Fruit fly (Drosophila melanogaster): Measurements from ENCODE around the gene CG3337.

The CG3337 gene

DNA sequence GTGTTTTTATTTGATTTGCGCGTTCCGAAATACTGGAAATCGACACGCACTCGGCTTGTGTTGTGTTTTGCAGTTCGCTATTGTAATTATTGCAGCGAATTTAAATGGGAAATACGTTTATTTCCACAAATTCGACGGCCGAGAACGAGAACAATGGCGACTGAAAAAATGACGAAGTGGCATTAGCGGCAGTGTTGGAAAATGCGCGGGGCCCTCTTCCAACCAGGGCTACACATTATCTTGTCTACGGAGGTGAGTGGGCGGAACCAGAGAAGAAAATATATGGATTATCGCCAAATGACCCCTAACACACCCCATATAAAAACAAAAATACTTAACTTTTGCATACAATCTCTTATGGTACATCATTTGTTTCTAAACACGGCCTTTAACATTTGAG, 45.5 kb upstream of the CG3337 start, which contains the start of gene Rab1 (continued):
- peak; percentile 59 for TF ChIP-seq esn (GFP tag; optimal IDR thresholded peaks at IDR 0.05)
- TF ChIP-seq Eip78C (GFP tag): peak; percentile 83
- peak; percentile 44 for TF ChIP-seq cyc (GFP tag; optimal IDR thresholded peaks at IDR 0.05)
- no peak for TF ChIP-seq Smox (GFP tag; optimal IDR thresholded peaks at IDR 0.05)
- TF ChIP-seq CG1621 (tag; optimal IDR thresholded peaks at IDR 0.05): peak; percentile 66
- peak; percentile 63 for TF ChIP-seq vri (GFP tag; optimal IDR thresholded peaks at IDR 0.05)
- no peak for TF ChIP-seq Ets21C (GFP tag; optimal IDR thresholded peaks at IDR 0.05)
- peak; percentile 89 for TF ChIP-seq Sox14 (GFP tag; optimal IDR thresholded peaks at IDR 0.05)
- peak; percentile 30 for TF ChIP-seq CG6792 (GFP tag; optimal IDR thresholded peaks at IDR 0.05)
- peak; percentile 45 for TF ChIP-seq achi (GFP tag; optimal IDR thresholded peaks at IDR 0.05)
- no peak for TF ChIP-seq Eip93F (GFP tag; optimal IDR thresholded peaks at IDR 0.05)
- peak; percentile 31 for TF ChIP-seq CG10631 (GFP tag; optimal IDR thresholded peaks at IDR 0.05)

DNA sequence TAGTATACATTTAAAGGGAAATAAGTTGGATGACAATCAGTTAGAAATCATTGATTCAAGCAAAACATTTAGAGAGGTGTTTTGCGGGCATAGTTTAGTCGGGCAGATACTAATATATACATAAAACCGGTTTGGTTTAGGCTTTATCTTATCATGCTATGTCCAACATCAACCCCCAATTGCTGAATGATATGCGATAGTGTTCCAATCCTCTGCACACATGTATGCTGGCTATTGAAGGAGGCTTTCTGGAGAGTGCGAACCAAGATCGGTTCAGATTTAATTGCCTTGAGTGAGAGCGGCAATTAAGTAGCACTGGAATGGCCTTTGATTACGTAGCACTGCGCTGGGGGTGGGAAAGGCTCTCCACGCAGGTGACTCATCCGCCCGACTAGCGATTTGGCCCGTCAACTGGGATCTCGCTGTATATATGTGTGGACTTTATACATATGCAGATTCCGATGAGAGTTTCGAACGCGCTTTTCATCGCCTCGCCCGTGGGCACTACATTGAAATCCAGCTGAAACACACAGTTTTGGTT, 44.7 kb upstream of the CG3337 start:
- TF ChIP-seq CG3919 (GFP tag; optimal IDR thresholded peaks at IDR 0.05) (no peak), lz (GFP tag; optimal IDR thresholded peaks at IDR 0.05) (no peak), ss (GFP tag; optimal IDR thresholded peaks at IDR 0.05) (peak in 1 of 2 experiments; percentile 44), CG6808 (GFP tag; optimal IDR thresholded peaks at IDR 0.05) (peak; percentile 22)

DNA sequence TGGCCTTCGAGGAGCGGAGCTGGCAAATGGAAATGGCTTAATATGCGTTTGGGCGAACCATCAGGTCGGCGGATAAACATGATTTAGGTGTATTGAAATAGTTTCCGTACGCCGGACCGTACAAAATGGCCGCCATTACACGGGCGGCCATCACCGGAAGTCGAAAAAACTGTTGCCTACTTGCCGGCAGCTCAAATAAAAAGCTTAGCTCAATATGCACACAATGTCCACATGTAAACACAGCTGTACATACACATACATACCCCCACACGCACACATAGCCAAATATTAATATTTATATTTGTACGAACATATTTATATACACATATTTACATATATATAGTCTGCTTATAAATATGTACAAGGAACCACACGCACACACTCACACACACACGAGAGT, 39.8 kb upstream of the CG3337 start:
- TF ChIP-seq CG6163 (GFP tag; IDR thresholded peaks at IDR 0.05): 0 out of 3 replicates have a peak, but pooled peaks have one; percentile 19
- TF ChIP-seq spab (GFP tag; optimal IDR thresholded peaks at IDR 0.05): no peak
- TF ChIP-seq Met (GFP tag; optimal IDR thresholded peaks at IDR 0.05): no peak
- TF ChIP-seq CG10631 (GFP tag; optimal IDR thresholded peaks at IDR 0.05): no peak
- no peak for TF ChIP-seq ss (GFP tag; optimal IDR thresholded peaks at IDR 0.05)
- TF ChIP-seq net (GFP tag; optimal IDR thresholded peaks at IDR 0.05): peak; percentile 33
- TF ChIP-seq eg (GFP tag; IDR thresholded peaks at IDR 0.05): peak; percentile 56; the same call in 2 of the 3 replicates
- TF ChIP-seq fkh (GFP tag; optimal IDR thresholded peaks at IDR 0.05): peak; percentile 60
- peak; percentile 38 for TF ChIP-seq achi (GFP tag; optimal IDR thresholded peaks at IDR 0.05)
- peak; percentile 2 for TF ChIP-seq CG8632 (GFP tag; optimal IDR thresholded peaks at IDR 0.05)
- peak; percentile 33 for TF ChIP-seq CG34406 (GFP tag; optimal IDR thresholded peaks at IDR 0.05)
- TF ChIP-seq topi (GFP tag; optimal IDR thresholded peaks at IDR 0.05): peak; percentile 6
- TF ChIP-seq CG3919 (GFP tag; optimal IDR thresholded peaks at IDR 0.05): peak; percentile 35
- no peak for TF ChIP-seq CG16779 (tag; optimal IDR thresholded peaks at IDR 0.05)
- TF ChIP-seq Eip78C (GFP tag): peak; percentile 70
- peak; percentile 49 for TF ChIP-seq CG1621 (tag; optimal IDR thresholded peaks at IDR 0.05)
- TF ChIP-seq OdsH (GFP tag; optimal IDR thresholded peaks at IDR 0.05): peak; percentile 25
- no peak for TF ChIP-seq CG10669 (GFP tag; optimal IDR thresholded peaks at IDR 0.05)
- no peak for TF ChIP-seq Eip75B (GFP tag; optimal IDR thresholded peaks at IDR 0.05)
- no peak for TF ChIP-seq Sox102F (GFP tag; optimal IDR thresholded peaks at IDR 0.05)
- TF ChIP-seq CG3032 (tag; optimal IDR thresholded peaks at IDR 0.05): no peak
- 0 out of 2 replicates have a peak, but pooled peaks have one; percentile 12 for TF ChIP-seq CG11294 (GFP tag; IDR thresholded peaks at IDR 0.05)
- TF ChIP-seq CG8319 (GFP tag; optimal IDR thresholded peaks at IDR 0.05): no peak
- TF ChIP-seq CG15336 (GFP tag; IDR thresholded peaks at IDR 0.05): peak; percentile 27; the same call in 1 of the 2 replicates

DNA sequence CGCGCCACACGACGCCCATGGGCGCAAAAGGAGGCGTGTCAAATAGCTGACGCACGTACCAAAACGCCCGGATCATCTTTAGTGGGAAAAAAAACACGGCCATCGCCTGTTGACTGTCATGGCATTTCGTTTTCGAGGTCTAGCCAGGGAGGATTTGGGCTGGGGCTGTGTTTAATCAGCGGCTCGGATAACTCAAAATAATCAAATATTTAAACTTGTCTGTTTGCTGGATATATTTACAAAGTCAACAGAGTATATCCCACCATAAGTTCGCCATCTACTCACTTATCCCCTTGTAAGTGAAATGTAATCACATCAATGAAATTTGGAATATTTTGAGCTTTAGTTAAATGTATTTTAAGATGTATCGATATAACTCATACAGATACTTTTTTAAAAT, 37.4 kb upstream of the CG3337 start:
- TF ChIP-seq CG15336 (GFP tag; IDR thresholded peaks at IDR 0.05) (no peak), CG34406 (GFP tag; optimal IDR thresholded peaks at IDR 0.05) (no peak), CG3032 (tag; optimal IDR thresholded peaks at IDR 0.05) (no peak), CG6163 (GFP tag; IDR thresholded peaks at IDR 0.05) (no peak), dsx (GFP tag; optimal IDR thresholded peaks at IDR 0.05; ENCODE audit: poor library complexity, severe bottlenecking) (no peak), net (GFP tag; optimal IDR thresholded peaks at IDR 0.05) (no peak), CG3919 (GFP tag; optimal IDR thresholded peaks at IDR 0.05) (no peak), fd85E (GFP tag; optimal IDR thresholded peaks at IDR 0.05) (no peak), Eip93F (GFP tag; optimal IDR thresholded peaks at IDR 0.05) (no peak), CG11294 (GFP tag; IDR thresholded peaks at IDR 0.05) (no peak), CG8319 (GFP tag; optimal IDR thresholded peaks at IDR 0.05) (no peak), Gug (GFP tag; IDR thresholded peaks at IDR 0.05) (no peak), CG16779 (tag; optimal IDR thresholded peaks at IDR 0.05) (no peak), Eip78C (GFP tag) (no peak), CG6854 (GFP tag; optimal IDR thresholded peaks at IDR 0.05) (no peak), cyc (GFP tag; optimal IDR thresholded peaks at IDR 0.05) (no peak), Hr39 (GFP tag; optimal IDR thresholded peaks at IDR 0.05) (no peak)
